Fruit fly (Drosophila melanogaster): ENCODE measurements around the gene phol.

- TF ChIP-seq CTCF (optimal IDR thresholded peaks at IDR 0.05) (no peak), CG8478 (optimal IDR thresholded peaks at IDR 0.05) (no peak)
Measured at dm6 chr3L:9417288-9417687, 38.8 kb downstream of the phol start, which contains the start of gene CG3982.

Data from S2 (cell line).